Worm (Caenorhabditis elegans): ENCODE results near the gene glb-19.

Gene glb-19

ce11 chrIV:10628724-10629123 lies 25.2 kb downstream of the glb-19 start, which contains the start of gene R09H10.5:
Gene R09H10.5 (minus strand): TSS chrIV:10628829.
- no peak for TF ChIP-seq mec-3 (tag; optimal IDR thresholded peaks at IDR 0.05; ENCODE audit: borderline replicate concordance)
- no peak for TF ChIP-seq dmd-4 (tag; optimal IDR thresholded peaks at IDR 0.05; ENCODE audit: borderline replicate concordance)
- no peak for TF ChIP-seq pros-1 (tag; optimal IDR thresholded peaks at IDR 0.05)
- no peak for TF ChIP-seq ceh-30 (tag; optimal IDR thresholded peaks at IDR 0.05)
- no peak for TF ChIP-seq pax-1 (tag; optimal IDR thresholded peaks at IDR 0.05)
- TF ChIP-seq tbx-7 (tag; optimal IDR thresholded peaks at IDR 0.05), result no peak

DNA sequence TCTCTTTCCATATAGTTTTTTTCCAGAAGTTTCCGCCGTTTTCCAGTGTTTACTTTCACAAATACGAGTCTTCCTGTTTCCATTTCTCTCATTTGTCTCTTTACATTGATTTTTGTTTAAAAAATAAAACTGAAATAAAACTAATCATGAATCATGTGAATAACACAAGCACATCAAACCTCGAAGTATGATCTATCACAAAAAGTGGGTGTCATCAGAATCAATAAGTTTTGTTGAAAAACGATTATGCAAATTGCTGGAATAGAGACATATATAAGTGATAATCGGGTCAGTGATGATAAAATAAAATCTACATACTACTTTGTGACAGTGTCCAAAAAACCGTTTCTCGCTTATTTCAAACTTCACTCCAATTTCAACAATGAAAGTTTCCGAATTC lies 33.1 kb downstream of the glb-19 start, which contains the start of gene R09H10.7:
Gene R09H10.7 (plus strand): TSS at position 301 of the 400 bp plus-strand sequence.
- no peak for TF ChIP-seq pax-1 (tag; optimal IDR thresholded peaks at IDR 0.05)
- no peak for TF ChIP-seq hlh-15 (tag; optimal IDR thresholded peaks at IDR 0.05)

DNA sequence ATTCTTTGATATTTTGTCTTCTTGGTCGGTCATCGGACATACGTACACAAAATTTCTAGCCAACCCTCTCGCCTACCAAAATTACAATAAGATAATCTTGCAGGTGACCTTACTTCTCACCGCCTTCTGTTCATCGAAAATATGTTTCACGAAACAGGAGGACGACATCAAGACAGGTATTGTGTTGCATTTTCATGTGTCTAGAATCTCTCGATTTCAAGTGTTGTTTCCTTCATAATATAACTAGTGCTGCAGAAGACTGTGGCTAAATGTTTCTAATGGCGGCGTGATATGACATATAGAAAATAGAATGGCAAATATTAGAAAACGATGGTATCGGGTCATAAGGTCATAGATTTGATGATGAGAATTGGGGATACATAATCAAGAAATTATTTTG lies 36.8 kb downstream of the glb-19 start:
- no peak for TF ChIP-seq Y22D7AL.16 (tag; optimal IDR thresholded peaks at IDR 0.05)
- TF ChIP-seq fkh-10 (GFP tag; optimal IDR thresholded peaks at IDR 0.05), result no peak

- no peak for TF ChIP-seq eyg-1 (tag; optimal IDR thresholded peaks at IDR 0.05)
- no peak for TF ChIP-seq elt-2 (tag; optimal IDR thresholded peaks at IDR 0.05)
- TF ChIP-seq C08G9.2 (tag; optimal IDR thresholded peaks at IDR 0.05), result no peak
- TF ChIP-seq nfya-1 (tag; optimal IDR thresholded peaks at IDR 0.05), result no peak
- no peak for TF ChIP-seq ceh-2 (tag; optimal IDR thresholded peaks at IDR 0.05)
- no peak for TF ChIP-seq hlh-13 (GFP tag; optimal IDR thresholded peaks at IDR 0.05)
- no peak for TF ChIP-seq fkh-6 (tag; optimal IDR thresholded peaks at IDR 0.05)
- TF ChIP-seq sox-4 (tag; optimal IDR thresholded peaks at IDR 0.05), result no peak
- TF ChIP-seq ceh-22 (tag; optimal IDR thresholded peaks at IDR 0.05), result no peak
- no peak for TF ChIP-seq npax-4 (tag; optimal IDR thresholded peaks at IDR 0.05)
These were observed 37.6 kb downstream of the glb-19 start for ce11 chrIV:10616366-10616765.

DNA sequence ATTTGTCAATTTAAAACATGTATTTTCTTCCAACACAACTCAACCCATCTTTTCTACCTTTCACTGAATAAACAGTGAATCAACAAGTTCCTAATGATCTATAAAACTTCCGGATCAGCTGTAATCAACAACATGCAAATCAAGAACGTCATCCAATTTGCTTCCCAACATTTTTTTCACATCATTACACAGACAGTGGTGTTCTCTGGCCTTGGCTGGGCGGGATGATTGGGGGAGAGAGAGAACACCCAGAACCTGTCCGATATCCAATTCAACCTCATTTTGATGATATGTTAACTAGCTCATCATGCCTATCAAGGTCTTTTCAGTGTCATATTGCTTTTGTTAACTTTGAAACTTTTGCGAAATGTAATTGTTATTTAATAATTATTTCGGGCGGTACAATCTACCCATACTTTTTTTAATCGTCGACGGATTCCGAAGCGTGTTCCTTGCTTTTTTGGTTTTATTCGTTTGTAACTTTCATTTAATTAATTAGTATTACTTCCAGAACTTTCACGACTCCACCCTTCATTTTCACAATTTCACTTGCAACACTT lies 38.9 kb downstream of the glb-19 start, which contains the start of gene ptr-14:
Gene ptr-14 (plus strand): TSS at position 510 of the 560 bp plus-strand sequence.
- TF ChIP-seq pha-2 (tag; optimal IDR thresholded peaks at IDR 0.05) (no peak), unc-86 (tag; optimal IDR thresholded peaks at IDR 0.05) (no peak), ahr-1 (tag; optimal IDR thresholded peaks at IDR 0.05) (no peak), ceh-9 (tag; optimal IDR thresholded peaks at IDR 0.05) (no peak), lim-6 (tag; optimal IDR thresholded peaks at IDR 0.05) (no peak), fkh-10 (GFP tag; optimal IDR thresholded peaks at IDR 0.05) (no peak), ceh-22 (tag; optimal IDR thresholded peaks at IDR 0.05) (no peak), hlh-15 (tag; optimal IDR thresholded peaks at IDR 0.05) (no peak), T23F11.4 (GFP tag; optimal IDR thresholded peaks at IDR 0.05) (no peak), hlh-13 (GFP tag; optimal IDR thresholded peaks at IDR 0.05) (no peak), mec-3 (tag; optimal IDR thresholded peaks at IDR 0.05; ENCODE audit: borderline replicate concordance) (no peak), ets-4 (tag; optimal IDR thresholded peaks at IDR 0.05) (no peak), ceh-18 (tag; optimal IDR thresholded peaks at IDR 0.05) (no peak), sdc-2 (tag; optimal IDR thresholded peaks at IDR 0.05) (no peak), unc-3 (GFP tag; conservative IDR thresholded peaks at IDR 0.05) (no peak), unc-3 (tag; optimal IDR thresholded peaks at IDR 0.05) (no peak), eyg-1 (tag; optimal IDR thresholded peaks at IDR 0.05) (no peak), unc-42 (tag; optimal IDR thresholded peaks at IDR 0.05) (no peak), rnt-1 (tag; optimal IDR thresholded peaks at IDR 0.05) (no peak)

- TF ChIP-seq tbx-2 (tag; optimal IDR thresholded peaks at IDR 0.05) (no peak), lin-11 (tag; optimal IDR thresholded peaks at IDR 0.05) (no peak), unc-42 (tag; optimal IDR thresholded peaks at IDR 0.05) (no peak), mec-3 (tag; optimal IDR thresholded peaks at IDR 0.05; ENCODE audit: borderline replicate concordance) (no peak), K09A11.1 (tag; optimal IDR thresholded peaks at IDR 0.05; ENCODE audit: insufficient read depth) (no peak), ztf-16 (tag; optimal IDR thresholded peaks at IDR 0.05) (no peak), fax-1 (tag; optimal IDR thresholded peaks at IDR 0.05) (no peak), K02D7.2 (tag; optimal IDR thresholded peaks at IDR 0.05) (no peak), ceh-14 (tag; optimal IDR thresholded peaks at IDR 0.05) (no peak), pqm-1 (tag; optimal IDR thresholded peaks at IDR 0.05) (no peak), hlh-13 (GFP tag; optimal IDR thresholded peaks at IDR 0.05) (no peak), ceh-34 (tag; optimal IDR thresholded peaks at IDR 0.05) (no peak), lim-6 (tag; optimal IDR thresholded peaks at IDR 0.05) (no peak), ceh-24 (tag; optimal IDR thresholded peaks at IDR 0.05) (no peak)
These were observed 41.7 kb downstream of the glb-19 start for ce11 chrIV:10612281-10612680.

Data from whole organism, late embryonic.